Fruit fly (Drosophila melanogaster): ENCODE measurements around the gene CG12479.

- TF ChIP-seq CG8478 (optimal IDR thresholded peaks at IDR 0.05): no peak
- no peak for TF ChIP-seq CTCF (optimal IDR thresholded peaks at IDR 0.05)
Measured at dm6 chrX:14193013-14193412, 41.2 kb upstream of the CG12479 start, which contains the start of gene yl.
